Worm (Caenorhabditis elegans) whole organism, mixed stage, embryonic: ENCODE data around the gene C01G5.25.

Source experiments
- M03D4.4 ChIP-seq: sonication (generic microtip); optimal IDR thresholded peaks from 2 replicates; lab custom pipeline; 2017; ENCODE audit warnings: mild to moderate bottlenecking, missing genetic modification characterization, missing compliant biosample characterization
- bed-3 ChIP-seq: fragments of 200-800 bp; sonication (Bioruptor generic); optimal IDR thresholded peaks from 3 replicates; lab custom pipeline; 2018; ENCODE audit warnings: mild to moderate bottlenecking, missing genetic modification characterization, moderate library complexity, missing compliant biosample characterization
- blmp-1 ChIP-seq: fragments of 150-350 bp; optimal IDR thresholded peaks from 2 replicates; lab custom pipeline; 2014; ENCODE audit warnings: missing biosample characterization, missing genetic modification characterization
- ceh-39 ChIP-seq: fragments of 150-350 bp; optimal IDR thresholded peaks from 2 replicates; lab custom pipeline; 2014; ENCODE audit warnings: missing biosample characterization, missing genetic modification characterization
- ceh-43 ChIP-seq: fragments of 200-800 bp; sonication (Bioruptor generic); optimal IDR thresholded peaks from 2 replicates; lab custom pipeline; 2018; ENCODE audit warnings: mild to moderate bottlenecking, missing genetic modification characterization, moderate library complexity, missing compliant biosample characterization
- ceh-83 ChIP-seq: fragments of 200-800 bp; sonication (Bioruptor generic); optimal IDR thresholded peaks from 2 replicates; lab custom pipeline; 2018; ENCODE audit warnings: mild to moderate bottlenecking, missing genetic modification characterization, missing compliant biosample characterization
- ces-1 ChIP-seq: fragments of 150-350 bp; optimal IDR thresholded peaks from 2 replicates; lab custom pipeline; 2014; ENCODE audit warnings: missing biosample characterization, missing genetic modification reagents, missing genetic modification characterization
- cnd-1 ChIP-seq: fragments of 200-800 bp; sonication (Bioruptor generic); optimal IDR thresholded peaks from 2 replicates; lab custom pipeline; 2018; ENCODE audit warnings: mild to moderate bottlenecking, missing genetic modification characterization, missing compliant biosample characterization
- drap-1 ChIP-seq: fragments of 200-800 bp; sonication (Bioruptor generic); optimal IDR thresholded peaks from 3 replicates; lab custom pipeline; 2018; ENCODE audit warnings: mild to moderate bottlenecking, missing genetic modification characterization, missing compliant biosample characterization
- elt-1 ChIP-seq: sonication (generic microtip); optimal IDR thresholded peaks from 2 replicates; lab custom pipeline; 2017; ENCODE audit warnings: missing genetic modification characterization, mild to moderate bottlenecking, missing compliant biosample characterization, antibody characterized with exemption, moderate library complexity, borderline replicate concordance; ENCODE audit not compliant: insufficient read depth
- elt-3 ChIP-seq: fragments of 150-350 bp; optimal IDR thresholded peaks from 2 replicates; lab custom pipeline; 2014; ENCODE audit warnings: missing biosample characterization, missing genetic modification characterization
- flh-1 ChIP-seq: fragments of 200-800 bp; sonication (Bioruptor generic); optimal IDR thresholded peaks from 2 replicates; lab custom pipeline; 2018; ENCODE audit warnings: mild to moderate bottlenecking, missing genetic modification characterization, moderate library complexity, missing compliant biosample characterization
- ham-2 ChIP-seq: fragments of 200-800 bp; sonication (Bioruptor generic); optimal IDR thresholded peaks from 2 replicates; lab custom pipeline; 2018; ENCODE audit warnings: mild to moderate bottlenecking, missing genetic modification characterization, missing compliant biosample characterization
- hlh-1 ChIP-seq: fragments of 150-350 bp; optimal IDR thresholded peaks from 2 replicates; lab custom pipeline; 2014; ENCODE audit warnings: missing biosample characterization, missing genetic modification reagents, missing genetic modification characterization
- lin-13 ChIP-seq: fragments of 150-350 bp; optimal IDR thresholded peaks from 2 replicates; lab custom pipeline; 2014; ENCODE audit warnings: missing biosample characterization, missing genetic modification characterization
- lin-32 ChIP-seq: fragments of 200-800 bp; sonication (Bioruptor generic); optimal IDR thresholded peaks from 2 replicates; lab custom pipeline; 2018; ENCODE audit warnings: mild to moderate bottlenecking, missing genetic modification characterization, missing compliant biosample characterization
- lsy-2 ChIP-seq: fragments of 150-350 bp; optimal IDR thresholded peaks from 2 replicates; lab custom pipeline; 2014; ENCODE audit warnings: missing biosample characterization, missing genetic modification characterization
- mab-5 ChIP-seq: fragments of 150-350 bp; optimal IDR thresholded peaks from 2 replicates; lab custom pipeline; 2014; ENCODE audit warnings: missing biosample characterization, missing genetic modification characterization
- mep-1 ChIP-seq: fragments of 150-350 bp; optimal IDR thresholded peaks from 2 replicates; lab custom pipeline; 2017; ENCODE audit warnings: missing biosample characterization, missing genetic modification reagents, missing genetic modification characterization, inconsistent platforms
- mls-2 ChIP-seq: sonication (generic microtip); optimal IDR thresholded peaks from 2 replicates; lab custom pipeline; 2016; ENCODE audit warnings: mild to moderate bottlenecking, missing genetic modification characterization, moderate library complexity, missing compliant biosample characterization
- nhr-12 ChIP-seq: fragments of 150-350 bp; optimal IDR thresholded peaks from 2 replicates; lab custom pipeline; 2014; ENCODE audit warnings: missing biosample characterization, missing genetic modification characterization
- nhr-2 ChIP-seq: fragments of 150-350 bp; optimal IDR thresholded peaks from 2 replicates; lab custom pipeline; 2014; ENCODE audit warnings: missing biosample characterization, missing genetic modification characterization
- nhr-237 ChIP-seq: fragments of 150-350 bp; optimal IDR thresholded peaks from 2 replicates; lab custom pipeline; 2014; ENCODE audit warnings: missing biosample characterization, missing genetic modification characterization
- nhr-28 ChIP-seq: fragments of 150-350 bp; optimal IDR thresholded peaks from 2 replicates; lab custom pipeline; 2014; ENCODE audit warnings: missing biosample characterization, missing genetic modification characterization
- nhr-76 ChIP-seq: sonication (generic microtip); optimal IDR thresholded peaks from 2 replicates; lab custom pipeline; 2017; ENCODE audit warnings: missing biosample characterization, missing genetic modification characterization
- pha-4 ChIP-seq: fragments of 150-350 bp; optimal IDR thresholded peaks from 2 replicates; lab custom pipeline; 2018; ENCODE audit warnings: missing biosample characterization, missing genetic modification reagents, missing genetic modification characterization
- sptf-1 ChIP-seq: sonication (generic microtip); optimal IDR thresholded peaks from 2 replicates; lab custom pipeline; 2017; ENCODE audit warnings: mild to moderate bottlenecking, missing genetic modification characterization, moderate library complexity, missing compliant biosample characterization
- tbx-8 ChIP-seq: fragments of 200-800 bp; sonication (Bioruptor generic); optimal IDR thresholded peaks from 2 replicates; lab custom pipeline; 2018; ENCODE audit warnings: mild to moderate bottlenecking, missing genetic modification characterization, moderate library complexity, missing compliant biosample characterization
- unc-120 ChIP-seq: sonication (generic microtip); optimal IDR thresholded peaks from 2 replicates; lab custom pipeline; 2017; ENCODE audit warnings: missing genetic modification characterization, missing compliant biosample characterization; ENCODE audit not compliant: poor library complexity, severe bottlenecking
- unc-39 ChIP-seq: fragments of 150-350 bp; optimal IDR thresholded peaks from 2 replicates; lab custom pipeline; 2014; ENCODE audit warnings: missing biosample characterization, missing genetic modification characterization
- unc-62 ChIP-seq: fragments of 150-350 bp; optimal IDR thresholded peaks from 2 replicates; lab custom pipeline; 2014; ENCODE audit warnings: missing biosample characterization, missing genetic modification reagents, missing genetic modification characterization
- zip-8 ChIP-seq: fragments of 150-350 bp; optimal IDR thresholded peaks from 2 replicates; lab custom pipeline; 2014; ENCODE audit warnings: missing biosample characterization, missing genetic modification characterization
- ztf-11 ChIP-seq: fragments of 150-350 bp; optimal IDR thresholded peaks from 2 replicates; lab custom pipeline; 2014; ENCODE audit warnings: missing biosample characterization, missing genetic modification characterization

Gene C01G5.25

ce11 chrIV:6577914-6578313 lies 36.4 kb downstream of the C01G5.25 start, which contains the start of gene C43G2.3:
Gene C43G2.3, plus strand, starts transcription at chrIV:6578214.
- no peak for TF ChIP-seq ztf-11 (tag; lab: Kevin White, UChicago)
- TF ChIP-seq M03D4.4, result no peak

- TF ChIP-seq cnd-1 (tag; lab: Kevin White, UChicago) (no peak), drap-1 (GFP tag; lab: Kevin White, UChicago) (no peak), ces-1 (no peak), nhr-76 (tag; lab: Kevin White, UChicago) (no peak), ham-2 (no peak), ceh-43 (GFP tag; lab: Kevin White, UChicago) (no peak), flh-1 (GFP tag; lab: Kevin White, UChicago) (no peak), elt-1 (tag; lab: Kevin White, UChicago) (no peak), mls-2 (tag; lab: Kevin White, UChicago) (no peak), hlh-1 (tag; lab: Kevin White, UChicago) (no peak), lin-32 (GFP tag; lab: Kevin White, UChicago) (no peak), lin-13 (tag; lab: Kevin White, UChicago) (no peak), tbx-8 (no peak), mep-1 (no peak), blmp-1 (tag; lab: Kevin White, UChicago) (no peak)
Observed at ce11 chrIV:6581658-6582057, 40.2 kb downstream of the C01G5.25 start.

- no peak for TF ChIP-seq mls-2 (tag; lab: Kevin White, UChicago)
- TF ChIP-seq zip-8, result no peak
- no peak for TF ChIP-seq ztf-11 (tag; lab: Kevin White, UChicago)
- no peak for TF ChIP-seq elt-1 (tag; lab: Kevin White, UChicago)
- no peak for TF ChIP-seq bed-3 (GFP tag; lab: Kevin White, UChicago)
- no peak for TF ChIP-seq nhr-76 (tag; lab: Kevin White, UChicago)
- TF ChIP-seq unc-62, result no peak
- no peak for TF ChIP-seq flh-1 (GFP tag; lab: Kevin White, UChicago)
- no peak for TF ChIP-seq drap-1 (GFP tag; lab: Kevin White, UChicago)
- TF ChIP-seq ceh-83 (GFP tag; lab: Kevin White, UChicago), result no peak
- no peak for TF ChIP-seq nhr-2 (tag; lab: Kevin White, UChicago)
Observed at ce11 chrIV:6582604-6583003, 41.1 kb downstream of the C01G5.25 start, which contains the start of gene odr-8. Gene odr-8, minus strand, starts transcription at chrIV:6582704.

ce11 chrIV:6585397-6585921 lies 44.0 kb downstream of the C01G5.25 start, which contains the start of the genes F38A5.2 and dnj-11:
Gene F38A5.2, minus strand, starts transcription at chrIV:6585400.
Gene dnj-11, plus strand, starts transcription at chrIV:6585871.
- peak; percentile 75 for TF ChIP-seq ces-1
- peak; percentile 68 for TF ChIP-seq lin-13 (tag; lab: Kevin White, UChicago)
- no peak for TF ChIP-seq ceh-83 (GFP tag; lab: Kevin White, UChicago)
- TF ChIP-seq ztf-11 (tag; lab: Kevin White, UChicago), result no peak
- TF ChIP-seq hlh-1 (tag; lab: Kevin White, UChicago), result peak; percentile 25
- peak; percentile 78 for TF ChIP-seq nhr-237
- peak; percentile 73 for TF ChIP-seq ceh-39 (tag; lab: Kevin White, UChicago)
- TF ChIP-seq mep-1, result peak; percentile 95
- TF ChIP-seq lsy-2, result peak; percentile 78
- TF ChIP-seq nhr-12 (tag; lab: Kevin White, UChicago), result no peak
- TF ChIP-seq tbx-8, result no peak
- peak; percentile 55 for TF ChIP-seq unc-120 (tag; lab: Kevin White, UChicago)
- TF ChIP-seq pha-4 (tag; lab: Kevin White, UChicago), result peak; percentile 64

ce11 chrIV:6588080-6588613 lies 46.7 kb downstream of the C01G5.25 start:
- TF ChIP-seq ceh-83 (GFP tag; lab: Kevin White, UChicago) (no peak), unc-120 (tag; lab: Kevin White, UChicago) (no peak), sptf-1 (tag; lab: Kevin White, UChicago) (no peak), unc-39 (tag; lab: Kevin White, UChicago) (no peak), M03D4.4 (no peak), mab-5 (no peak), elt-1 (tag; lab: Kevin White, UChicago) (no peak), tbx-8 (no peak), zip-8 (no peak), drap-1 (GFP tag; lab: Kevin White, UChicago) (no peak), elt-3 (no peak), lin-13 (tag; lab: Kevin White, UChicago) (no peak), ceh-43 (GFP tag; lab: Kevin White, UChicago) (no peak), nhr-28 (tag; lab: Kevin White, UChicago) (no peak), mls-2 (tag; lab: Kevin White, UChicago) (no peak), nhr-2 (tag; lab: Kevin White, UChicago) (no peak), cnd-1 (tag; lab: Kevin White, UChicago) (no peak), lin-32 (GFP tag; lab: Kevin White, UChicago) (no peak)
